Worm (Caenorhabditis elegans): Measurements from ENCODE around the gene wdr-5.3.

DNA sequence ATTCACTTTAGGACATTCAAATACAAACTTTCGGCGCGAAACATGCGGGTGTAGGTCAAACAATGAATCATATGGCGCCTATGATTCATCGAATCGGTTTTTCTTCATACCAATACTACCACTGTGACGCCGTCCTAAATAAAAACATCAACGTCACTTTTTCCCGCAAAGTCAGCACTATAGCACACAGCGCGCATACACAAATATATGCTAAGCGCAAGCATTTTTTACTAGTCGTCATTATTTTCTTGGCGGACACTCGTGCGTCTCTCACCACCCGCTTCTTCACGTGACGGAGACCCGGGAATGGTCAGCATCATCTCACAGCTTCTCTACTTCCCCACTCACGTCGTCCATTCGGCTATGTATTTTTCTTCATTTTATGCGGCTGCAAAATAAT, 13.7 kb upstream of the wdr-5.3 start:
- TF ChIP-seq T22C8.4 (GFP tag; IDR thresholded peaks at IDR 0.05) = no peak
- no peak for TF ChIP-seq med-1 (GFP tag; optimal IDR thresholded peaks at IDR 0.05; ENCODE audit: insufficient read depth)
- no peak for TF ChIP-seq ref-1 (GFP tag; conservative IDR thresholded peaks at IDR 0.05)
- TF ChIP-seq tab-1 (GFP tag; IDR thresholded peaks at IDR 0.05) = no peak
- no peak for TF ChIP-seq flt-1 (GFP tag; IDR thresholded peaks at IDR 0.05)
- TF ChIP-seq ztf-29 (GFP tag; IDR thresholded peaks at IDR 0.05) = no peak
- TF ChIP-seq cog-1 (tag; optimal IDR thresholded peaks at IDR 0.05) = no peak
